Worm (Caenorhabditis elegans) whole organism, young adult: ENCODE results near the gene C35C5.9.
A peak's percentile ranks its signal among the peaks of the same experiment; 100 is the strongest.

Experiments used
- B0035.1 ChIP-seq: sonication (generic microtip); optimal IDR thresholded peaks from 2 replicates; lab custom pipeline; 2016; ENCODE audit warnings: missing genetic modification characterization, mild to moderate bottlenecking, missing compliant biosample characterization, missing genotype, missing genetic modification reagents
- F23B12.7 ChIP-seq: sonication (generic microtip); optimal IDR thresholded peaks from 2 replicates; lab custom pipeline; 2017; ENCODE audit warnings: missing genetic modification characterization, mild to moderate bottlenecking, missing compliant biosample characterization, antibody characterized with exemption, moderate library complexity; ENCODE audit not compliant: insufficient read depth
- F57A8.1 ChIP-seq: fragments of 200-800 bp; sonication (Bioruptor generic); optimal IDR thresholded peaks from 2 replicates; lab custom pipeline; 2018; ENCODE audit warnings: mild to moderate bottlenecking, missing genetic modification characterization, moderate library complexity, missing compliant biosample characterization
- K11D2.4 ChIP-seq: fragments of 200-800 bp; sonication (Bioruptor generic); IDR thresholded peaks from 2 replicates; pipeline ENCODE4 v1.3.6; 2022; ENCODE audit warnings: missing genetic modification reagents, missing genetic modification characterization, missing compliant biosample characterization
- Y53F4B.3 ChIP-seq: fragments of 200-800 bp; sonication (Bioruptor generic); IDR thresholded peaks from 2 replicates; pipeline ENCODE4 v1.3.6; 2022; ENCODE audit warnings: missing genetic modification reagents, missing genetic modification characterization, missing compliant biosample characterization
- Y56A3A.18 ChIP-seq: fragments of 200-800 bp; sonication (Bioruptor generic); IDR thresholded peaks from 2 replicates; pipeline ENCODE4 v1.3.6; 2022; ENCODE audit warnings: missing genetic modification reagents, missing genetic modification characterization, missing compliant biosample characterization
- Y95B8A.8 ChIP-seq: fragments of 200-800 bp; sonication (Bioruptor generic); IDR thresholded peaks from 2 replicates; pipeline ENCODE4 v1.3.6; 2022; ENCODE audit warnings: missing genetic modification reagents, missing genetic modification characterization, missing compliant biosample characterization
- aptf-3 ChIP-seq: fragments of 200-800 bp; sonication (Bioruptor generic); IDR thresholded peaks from 2 replicates; pipeline ENCODE4 v1.3.6; 2022; ENCODE audit warnings: missing genetic modification characterization, missing compliant biosample characterization
- attf-5 ChIP-seq: fragments of 200-800 bp; sonication (Bioruptor generic); optimal IDR thresholded peaks from 2 replicates; lab custom pipeline; 2018; ENCODE audit warnings: mild to moderate bottlenecking, missing genetic modification characterization, missing compliant biosample characterization
- cebp-1 ChIP-seq, 2 experiments: fragments of 200-800 bp in 1 of 2; sonication (Bioruptor generic) in 1 of 2; sonication (generic microtip) in 1 of 2; IDR thresholded peaks in 1 of 2; optimal IDR thresholded peaks in 1 of 2; 2 replicates each; pipeline versions ENCODE4 v1.3.6 to Lab custom; 2017 to 2022; ENCODE audit warnings: missing compliant biosample characterization in 2 of 2, missing genetic modification characterization in 2 of 2, mild to moderate bottlenecking in 1 of 2, missing genetic modification reagents in 1 of 2, moderate library complexity in 1 of 2
- ceh-100 ChIP-seq: fragments of 200-800 bp; sonication (Bioruptor generic); IDR thresholded peaks from 2 replicates; pipeline ENCODE4 v1.3.6; 2022; ENCODE audit warnings: missing genetic modification reagents, missing genetic modification characterization, missing compliant biosample characterization
- efl-1 ChIP-seq: fragments of 150-350 bp; optimal IDR thresholded peaks from 2 replicates; lab custom pipeline; 2014; ENCODE audit warnings: missing biosample characterization, missing genetic modification reagents, missing genetic modification characterization
- egl-18 ChIP-seq: fragments of 200-800 bp; sonication (Bioruptor generic); IDR thresholded peaks from 2 replicates; pipeline ENCODE4 v1.3.6; 2022; ENCODE audit warnings: missing genetic modification reagents, missing genetic modification characterization, missing compliant biosample characterization
- egrh-3 ChIP-seq: fragments of 200-800 bp; sonication (Bioruptor generic); IDR thresholded peaks from 2 replicates; pipeline ENCODE4 v1.3.6; 2022; ENCODE audit warnings: missing genetic modification reagents, missing genetic modification characterization, missing compliant biosample characterization
- him-1 ChIP-seq: sonication (generic microtip); optimal IDR thresholded peaks from 2 replicates; lab custom pipeline; 2016; ENCODE audit warnings: missing genotype, missing genetic modification reagents, missing genetic modification characterization, missing compliant biosample characterization
- hlh-12 ChIP-seq: sonication (generic microtip); optimal IDR thresholded peaks from 2 replicates; lab custom pipeline; 2016; ENCODE audit warnings: missing genetic modification characterization, missing compliant biosample characterization
- hmg-1.2 ChIP-seq: fragments of 200-800 bp; sonication (Bioruptor generic); IDR thresholded peaks from 2 replicates; pipeline ENCODE4 v1.3.6; 2022; ENCODE audit warnings: missing genetic modification reagents, missing genetic modification characterization, missing compliant biosample characterization
- hmg-20 ChIP-seq: fragments of 200-800 bp; sonication (Bioruptor generic); IDR thresholded peaks from 2 replicates; pipeline ENCODE4 v1.3.6; 2022; ENCODE audit warnings: missing genetic modification reagents, missing genetic modification characterization, missing compliant biosample characterization
- hrde-1 ChIP-seq: sonication (generic microtip); optimal IDR thresholded peaks from 2 replicates; lab custom pipeline; 2016; ENCODE audit warnings: missing genetic modification characterization, mild to moderate bottlenecking, missing compliant biosample characterization, moderate library complexity, missing genotype, missing genetic modification reagents, borderline replicate concordance
- lag-1 ChIP-seq: fragments of 200-800 bp; sonication (Bioruptor generic); IDR thresholded peaks from 2 replicates; pipeline ENCODE4 v1.3.6; 2022; ENCODE audit warnings: missing genetic modification reagents, missing genetic modification characterization, missing compliant biosample characterization
- let-526 ChIP-seq: fragments of 200-800 bp; sonication (Bioruptor generic); IDR thresholded peaks from 2 replicates; pipeline ENCODE4 v1.3.6; 2022; ENCODE audit warnings: missing genetic modification reagents, missing genetic modification characterization, missing compliant biosample characterization
- lin-35 ChIP-seq, 3 experiments: fragments of 150-350 bp in 2 of 3; sonication (generic microtip) in 1 of 3; optimal IDR thresholded peaks; 2 replicates each; lab custom pipeline; 2014 to 2018; ENCODE audit warnings: missing biosample characterization in 3 of 3, missing genetic modification characterization in 3 of 3, missing genetic modification reagents in 3 of 3
- lin-40 ChIP-seq: sonication (generic microtip); optimal IDR thresholded peaks from 2 replicates; lab custom pipeline; 2016; ENCODE audit warnings: missing genetic modification characterization, mild to moderate bottlenecking, missing compliant biosample characterization, missing genotype, missing genetic modification reagents
- lin-54 ChIP-seq: fragments of 200-800 bp; sonication (Bioruptor generic); optimal IDR thresholded peaks from 2 replicates; lab custom pipeline; 2018; ENCODE audit warnings: mild to moderate bottlenecking, missing genetic modification characterization, missing compliant biosample characterization
- madf-10 ChIP-seq: sonication (generic microtip); optimal IDR thresholded peaks from 2 replicates; lab custom pipeline; 2016; ENCODE audit warnings: mild to moderate bottlenecking, missing genetic modification characterization, missing compliant biosample characterization
- mel-28 ChIP-seq: sonication (generic microtip); optimal IDR thresholded peaks from 2 replicates; lab custom pipeline; 2016; ENCODE audit warnings: borderline replicate concordance, mild to moderate bottlenecking, missing genetic modification characterization, missing compliant biosample characterization
- mes-4 ChIP-seq: sonication (generic microtip); optimal IDR thresholded peaks from 2 replicates; lab custom pipeline; 2016; ENCODE audit warnings: missing genotype, missing genetic modification characterization, missing compliant biosample characterization
- nfya-1 ChIP-seq: sonication (generic microtip); optimal IDR thresholded peaks from 2 replicates; lab custom pipeline; 2017; ENCODE audit warnings: antibody characterized with exemption, missing compliant biosample characterization, missing genetic modification characterization, borderline replicate concordance; ENCODE audit not compliant: insufficient read depth
- nfya-2 ChIP-seq: fragments of 200-800 bp; sonication (Bioruptor generic); IDR thresholded peaks from 2 replicates; pipeline ENCODE4 v1.3.6; 2022; ENCODE audit warnings: missing genetic modification reagents, missing genetic modification characterization, missing compliant biosample characterization
- nhr-120 ChIP-seq: fragments of 200-800 bp; sonication (Bioruptor generic); IDR thresholded peaks from 2 replicates; pipeline ENCODE4 v1.3.6; 2022; ENCODE audit warnings: missing genetic modification characterization, missing compliant biosample characterization
- nhr-27 ChIP-seq: fragments of 200-800 bp; sonication (Bioruptor generic); optimal IDR thresholded peaks from 2 replicates; lab custom pipeline; 2018; ENCODE audit warnings: mild to moderate bottlenecking, missing genetic modification characterization, moderate library complexity, missing compliant biosample characterization
- nhr-80 ChIP-seq: sonication (generic microtip); optimal IDR thresholded peaks from 2 replicates; lab custom pipeline; 2016; ENCODE audit warnings: missing genetic modification characterization, missing compliant biosample characterization
- rpc-1 ChIP-seq, 2 experiments: fragments of 150-350 bp in 1 of 2; sonication (generic microtip) in 1 of 2; optimal IDR thresholded peaks; 2 replicates each; lab custom pipeline; 2014 to 2018; ENCODE audit warnings: missing biosample characterization in 1 of 2, missing genetic modification characterization in 1 of 2, missing genetic modification reagents in 1 of 2, missing genotype in 1 of 2
- tbp1 ChIP-seq: fragments of 200-800 bp; sonication (Bioruptor generic); optimal IDR thresholded peaks from 2 replicates; lab custom pipeline; 2018; ENCODE audit warnings: mild to moderate bottlenecking, missing genetic modification characterization, missing compliant biosample characterization
- tbx-9 ChIP-seq: sonication (generic microtip); optimal IDR thresholded peaks from 2 replicates; lab custom pipeline; 2016; ENCODE audit warnings: borderline replicate concordance, missing genetic modification characterization, inconsistent platforms, missing compliant biosample characterization
- unc-130 ChIP-seq: sonication (generic microtip); optimal IDR thresholded peaks from 2 replicates; lab custom pipeline; 2016; ENCODE audit warnings: missing genetic modification reagents, missing genetic modification characterization, missing compliant biosample characterization
- zfh-2 ChIP-seq: fragments of 200-800 bp; sonication (Bioruptor generic); conservative IDR thresholded peaks from 2 replicates; pipeline ENCODE4 v1.3.6; 2022; ENCODE audit warnings: missing genetic modification reagents, missing genetic modification characterization, missing compliant biosample characterization
- ztf-18 ChIP-seq: sonication (generic microtip); optimal IDR thresholded peaks from 2 replicates; lab custom pipeline; 2016; ENCODE audit warnings: missing genotype, mild to moderate bottlenecking, missing genetic modification characterization, missing compliant biosample characterization
- ztf-22 ChIP-seq: fragments of 200-800 bp; sonication (Bioruptor generic); optimal IDR thresholded peaks from 2 replicates; lab custom pipeline; 2018; ENCODE audit warnings: mild to moderate bottlenecking, missing genetic modification characterization, moderate library complexity, missing compliant biosample characterization
- ztf-6 ChIP-seq: fragments of 200-800 bp; sonication (Bioruptor generic); IDR thresholded peaks from 2 replicates; pipeline ENCODE4 v1.3.6; 2022; ENCODE audit warnings: missing genetic modification reagents, missing genetic modification characterization, missing compliant biosample characterization

C35C5.9 gene

DNA sequence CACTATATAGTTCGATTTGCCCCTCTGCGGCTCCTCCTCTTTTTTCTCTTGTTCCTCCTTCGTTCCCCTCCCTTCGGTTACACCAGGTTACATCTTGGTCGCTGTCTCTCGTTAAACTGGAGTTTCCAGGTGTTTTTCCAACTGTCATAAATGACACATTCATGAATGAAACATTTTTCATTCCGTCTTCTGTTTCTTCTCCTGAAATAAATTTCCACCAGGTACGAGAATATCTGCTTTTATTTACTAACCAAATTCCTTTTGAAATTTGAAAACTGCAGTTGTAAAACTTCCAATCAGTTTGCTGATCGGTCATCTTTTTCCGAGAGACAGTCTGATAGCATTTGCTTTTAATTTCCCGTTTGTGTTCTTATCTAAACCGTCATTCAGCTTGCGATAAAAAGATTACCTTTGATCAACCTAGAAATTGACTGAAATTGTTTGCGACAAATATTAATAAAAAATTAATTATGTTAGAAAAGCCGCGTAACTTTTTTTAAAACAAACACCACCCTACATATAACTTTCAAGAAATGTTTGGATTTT is 19.9 kb downstream of the C35C5.9 start, which contains the start of gene C35C5.10:
C35C5.10 (plus strand) TSS at position 51 of the 546 bp plus-strand sequence.
- peak; percentile 87 for TF ChIP-seq nhr-80
- TF ChIP-seq nfya-2 (GFP tag; lab: Robert Waterston, UW), result no peak

DNA sequence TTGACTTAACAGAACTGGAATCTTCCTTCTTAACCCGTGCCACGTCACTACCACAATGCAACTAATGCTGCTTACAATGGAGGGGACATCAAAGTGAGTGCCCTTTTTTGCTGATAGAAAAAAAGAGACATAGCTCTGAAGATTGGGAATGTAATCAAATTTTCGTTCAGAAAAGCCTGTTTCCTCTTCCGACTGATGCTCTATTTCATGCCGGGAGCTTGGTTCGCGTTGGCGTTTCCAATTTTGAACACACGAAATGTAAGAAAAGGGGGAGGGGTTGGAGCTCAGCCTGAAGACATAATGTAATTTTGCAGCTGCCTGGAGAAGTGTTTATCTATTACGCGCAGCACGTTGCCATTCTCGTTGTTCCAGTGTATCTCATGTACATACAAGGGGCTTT is 21.8 kb downstream of the C35C5.9 start:
- no peak for TF ChIP-seq nfya-2 (GFP tag; lab: Robert Waterston, UW)
- no peak for TF ChIP-seq Y95B8A.8 (GFP tag; lab: Robert Waterston, UW)
- no peak for TF ChIP-seq nhr-120 (GFP tag; lab: Robert Waterston, UW)
- 0 out of 2 replicates have a peak, but pooled peaks have one; percentile 25 for TF ChIP-seq K11D2.4
- TF ChIP-seq F57A8.1 (GFP tag; lab: Kevin White, UChicago), result no peak
- no peak for TF ChIP-seq madf-10
- no peak for TF ChIP-seq nhr-27 (tag; lab: Kevin White, UChicago)
- TF ChIP-seq lag-1 (GFP tag; lab: Robert Waterston, UW), result no peak
- TF ChIP-seq F23B12.7 (tag; lab: Kevin White, UChicago), result no peak

- no peak for TF ChIP-seq tbx-9 (tag; lab: Kevin White, UChicago)
- TF ChIP-seq lin-54, result no peak
- no peak for TF ChIP-seq cebp-1 (GFP tag; IDR thresholded peaks at IDR 0.05; lab: Robert Waterston, UW)
- peak; percentile 32 for TF ChIP-seq cebp-1 (tag; optimal IDR thresholded peaks at IDR 0.05; lab: Kevin White, UChicago)
Observed at ce11 chrX:11560076-11560475, 23.7 kb downstream of the C35C5.9 start.

ce11 chrX:11560615-11561014 is 24.2 kb downstream of the C35C5.9 start, which contains the start of gene lev-8:
Gene lev-8, plus strand, starts transcription at chrX:11560915.
- TF ChIP-seq let-526 (GFP tag; lab: Robert Waterston, UW), result no peak
- TF ChIP-seq lin-35 (GFP tag; optimal IDR thresholded peaks at IDR 0.05; lab: Kevin White, UChicago), result no peak
- TF ChIP-seq hlh-12 (tag; lab: Kevin White, UChicago), result no peak
- no peak for TF ChIP-seq efl-1 (GFP tag; lab: Kevin White, UChicago)
- TF ChIP-seq Y56A3A.18, result no peak
- TF ChIP-seq aptf-3 (GFP tag; lab: Robert Waterston, UW), result no peak
- no peak for TF ChIP-seq hmg-20
- TF ChIP-seq Y53F4B.3 (GFP tag; lab: Robert Waterston, UW), result no peak
- TF ChIP-seq mes-4 (tag; lab: Kevin White, UChicago), result no peak
- no peak for TF ChIP-seq hmg-1.2 (GFP tag; lab: Robert Waterston, UW)
- no peak for TF ChIP-seq madf-10
- TF ChIP-seq egrh-3 (GFP tag; lab: Robert Waterston, UW), result no peak
- no peak for TF ChIP-seq ztf-22 (GFP tag; lab: Kevin White, UChicago)
- no peak for TF ChIP-seq unc-130 (GFP tag; lab: Kevin White, UChicago)
- no peak for TF ChIP-seq B0035.1 (tag; lab: Kevin White, UChicago)
- TF ChIP-seq lin-40, result no peak
- no peak for TF ChIP-seq rpc-1 (optimal IDR thresholded peaks at IDR 0.05; lab: Kevin White, UChicago)
- TF ChIP-seq rpc-1 (tag; optimal IDR thresholded peaks at IDR 0.05; lab: Kevin White, UChicago), result no peak

DNA sequence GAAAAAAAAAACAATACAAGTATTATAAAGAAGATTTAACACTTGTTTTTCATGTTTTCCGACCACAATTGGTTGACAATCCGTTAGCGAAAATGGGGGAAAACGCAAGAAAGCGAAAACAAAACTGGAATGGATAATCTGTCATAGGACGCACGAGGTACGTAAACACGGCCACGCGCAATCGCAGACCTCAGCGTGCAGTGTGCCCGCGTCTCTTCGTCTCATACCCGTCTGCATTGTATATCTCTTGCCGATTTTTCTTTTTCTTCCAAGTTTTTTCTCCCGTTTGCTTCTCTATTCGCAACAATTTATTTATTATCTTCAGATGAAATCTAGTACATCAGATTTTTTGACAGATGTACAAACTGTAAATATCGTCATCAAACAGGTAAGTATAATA is 27.3 kb downstream of the C35C5.9 start, which contains the start of gene trpp-9:
trpp-9 (plus strand) TSS at position 261 of the 400 bp plus-strand sequence.
- TF ChIP-seq ztf-6 (GFP tag; lab: Robert Waterston, UW) (no peak), attf-5 (GFP tag; lab: Kevin White, UChicago) (peak; percentile 14), tbp1 (GFP tag; lab: Kevin White, UChicago) (no peak), ceh-100 (GFP tag; lab: Robert Waterston, UW) (no peak), aptf-3 (GFP tag; lab: Robert Waterston, UW) (no peak), ztf-18 (tag; lab: Kevin White, UChicago) (no peak), mel-28 (no peak), zfh-2 (GFP tag; lab: Robert Waterston, UW) (0 out of 2 replicates have a peak, but pooled peaks have one; percentile 28), nfya-1 (tag; lab: Kevin White, UChicago) (no peak), him-1 (no peak), egrh-3 (GFP tag; lab: Robert Waterston, UW) (no peak), egl-18 (GFP tag; lab: Robert Waterston, UW) (no peak), cebp-1 (GFP tag; IDR thresholded peaks at IDR 0.05; lab: Robert Waterston, UW) (no peak), cebp-1 (tag; optimal IDR thresholded peaks at IDR 0.05; lab: Kevin White, UChicago) (no peak), lin-35 (GFP tag; optimal IDR thresholded peaks at IDR 0.05; lab: Kevin White, UChicago) (no peak), lin-40 (peak; percentile 40), hrde-1 (tag; lab: Kevin White, UChicago) (no peak), hmg-1.2 (GFP tag; lab: Robert Waterston, UW) (peak; percentile 25; the same call in 1 of the 2 replicates)
